Worm (Caenorhabditis elegans): ENCODE data around the gene srj-9.

The srj-9 gene

DNA sequence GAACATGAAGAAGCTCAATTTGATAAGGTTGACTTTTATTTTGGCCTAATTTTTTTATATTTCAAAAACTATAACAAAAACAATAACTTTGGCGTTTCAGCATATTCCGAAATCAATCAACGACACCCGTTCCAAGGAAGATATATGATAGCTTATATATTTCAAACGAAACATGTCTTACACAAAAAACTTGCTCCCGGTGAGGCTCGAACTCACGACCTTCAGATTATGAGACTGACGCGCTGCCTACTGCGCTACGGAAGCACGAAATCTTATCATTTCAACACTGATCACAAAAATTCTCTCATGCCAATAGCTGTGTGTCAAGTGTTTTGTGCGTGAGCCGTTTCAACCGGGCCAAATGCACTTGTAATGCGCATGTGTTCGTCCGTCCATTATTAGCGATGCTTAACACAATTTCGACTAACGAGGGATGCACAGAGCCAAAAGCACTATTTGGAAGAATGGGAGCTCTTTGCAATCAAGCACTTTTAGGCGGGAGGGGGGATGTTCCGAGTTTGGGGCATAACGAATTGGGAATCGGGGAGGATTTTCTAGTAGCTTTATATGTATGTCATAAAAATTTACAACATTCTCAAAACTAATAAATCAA lies 23.5 kb downstream of the srj-9 start:
- peak; percentile 31 for TF ChIP-seq madf-10 (tag; optimal IDR thresholded peaks at IDR 0.05)
- peak; percentile 64 for TF ChIP-seq B0261.1 (tag; optimal IDR thresholded peaks at IDR 0.05)
- no peak for TF ChIP-seq Y53F4B.3 (GFP tag; IDR thresholded peaks at IDR 0.05)
- peak; percentile 84 for TF ChIP-seq tbp1 (GFP tag; optimal IDR thresholded peaks at IDR 0.05)
- no peak for TF ChIP-seq F49E8.2 (tag; optimal IDR thresholded peaks at IDR 0.05; ENCODE audit: insufficient read depth)
- TF ChIP-seq lin-54 (GFP tag; optimal IDR thresholded peaks at IDR 0.05): peak; percentile 9
- no peak for TF ChIP-seq ama-1 (optimal IDR thresholded peaks at IDR 0.05)
- TF ChIP-seq ama-1 (GFP tag; optimal IDR thresholded peaks at IDR 0.05): peak in 1 of 2 experiments; percentile 40
- peak; percentile 10; the same call in 1 of the 2 replicates for TF ChIP-seq hmg-1.2 (GFP tag; IDR thresholded peaks at IDR 0.05)
- TF ChIP-seq snpc-4 (GFP tag; optimal IDR thresholded peaks at IDR 0.05): no peak
- peak in 1 of 4 experiments; percentile 7 for TF ChIP-seq snpc-4 (tag; optimal IDR thresholded peaks at IDR 0.05)
- TF ChIP-seq repo-1 (tag; optimal IDR thresholded peaks at IDR 0.05): no peak
- TF ChIP-seq D2030.7 (GFP tag; IDR thresholded peaks at IDR 0.05): peak; percentile 10; the same call in 1 of the 2 replicates
- TF ChIP-seq rec-8 (tag; optimal IDR thresholded peaks at IDR 0.05): peak; percentile 44 to 65
- no peak for TF ChIP-seq fkh-3 (tag; optimal IDR thresholded peaks at IDR 0.05)
- no peak for TF ChIP-seq tlf-1 (GFP tag; optimal IDR thresholded peaks at IDR 0.05)
- no peak for TF ChIP-seq sptf-2 (GFP tag; optimal IDR thresholded peaks at IDR 0.05)
- TF ChIP-seq atf-7 (tag; optimal IDR thresholded peaks at IDR 0.05): no peak
- TF ChIP-seq mcd-1 (GFP tag; IDR thresholded peaks at IDR 0.05): no peak
- no peak for TF ChIP-seq C06A6.2 (GFP tag; conservative IDR thresholded peaks at IDR 0.05)
- TF ChIP-seq ZK185.1 (tag; optimal IDR thresholded peaks at IDR 0.05; ENCODE audit: poor library complexity, severe bottlenecking): no peak
- no peak for TF ChIP-seq lin-35 (GFP tag; optimal IDR thresholded peaks at IDR 0.05)
- TF ChIP-seq die-1 (tag; optimal IDR thresholded peaks at IDR 0.05): peak; percentile 43
- TF ChIP-seq nhr-90 (tag; optimal IDR thresholded peaks at IDR 0.05): peak; percentile 53
- 0 out of 2 replicates have a peak, but pooled peaks have one; percentile 56 for TF ChIP-seq nfyb-1 (GFP tag; IDR thresholded peaks at IDR 0.05)
- TF ChIP-seq rpc-1 (optimal IDR thresholded peaks at IDR 0.05): peak; percentile 77
- peak; percentile 82 for TF ChIP-seq rpc-1 (tag; optimal IDR thresholded peaks at IDR 0.05)
- no peak for TF ChIP-seq xnd-1 (tag; optimal IDR thresholded peaks at IDR 0.05)
- no peak for TF ChIP-seq bed-1 (GFP tag; IDR thresholded peaks at IDR 0.05)
- no peak for TF ChIP-seq T26A5.8 (tag; optimal IDR thresholded peaks at IDR 0.05)
- TF ChIP-seq ekl-4 (GFP tag; IDR thresholded peaks at IDR 0.05): no peak
- no peak for TF ChIP-seq cebp-2 (GFP tag; IDR thresholded peaks at IDR 0.05)
- peak; percentile 82 for TF ChIP-seq lin-26 (GFP tag; IDR thresholded peaks at IDR 0.05)
- TF ChIP-seq zfh-2 (GFP tag; conservative IDR thresholded peaks at IDR 0.05): no peak
- TF ChIP-seq mxl-1 (tag; optimal IDR thresholded peaks at IDR 0.05): peak; percentile 44
- no peak for TF ChIP-seq somi-1 (GFP tag; optimal IDR thresholded peaks at IDR 0.05)
- TF ChIP-seq nhr-179 (tag; optimal IDR thresholded peaks at IDR 0.05): no peak
- 0 out of 2 replicates have a peak, but pooled peaks have one; percentile 21 for TF ChIP-seq Y56A3A.18 (GFP tag; IDR thresholded peaks at IDR 0.05)
- peak; percentile 37 for TF ChIP-seq snpc-3.4 (tag; optimal IDR thresholded peaks at IDR 0.05)

DNA sequence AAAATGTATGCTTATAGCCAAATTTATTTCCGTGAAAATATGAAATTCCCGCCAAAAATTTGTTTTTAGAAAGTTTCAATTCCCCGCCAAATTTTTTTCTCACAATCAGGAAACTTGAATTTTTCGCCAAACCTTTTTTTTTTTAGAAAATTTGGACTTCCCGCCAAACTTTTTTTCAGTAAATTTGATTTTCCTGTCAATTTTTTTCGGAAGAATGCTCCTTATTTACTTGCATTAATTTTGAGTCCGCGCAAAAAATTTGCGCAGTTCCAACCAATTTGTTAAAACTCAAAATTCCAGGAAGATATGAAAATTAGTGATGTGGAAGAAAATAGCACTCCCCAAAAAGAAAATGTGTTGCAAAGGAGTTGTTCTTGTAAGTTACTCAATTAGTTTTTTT lies 28.2 kb downstream of the srj-9 start, which contains the start of gene slc-28.2:
Gene slc-28.2 (plus strand): TSS at position 301 of the 400 bp plus-strand sequence.
- TF ChIP-seq F49E8.2 (tag; optimal IDR thresholded peaks at IDR 0.05; ENCODE audit: insufficient read depth) (no peak), B0336.3 (GFP tag; IDR thresholded peaks at IDR 0.05) (no peak), aptf-3 (GFP tag; IDR thresholded peaks at IDR 0.05) (no peak), unc-62 (GFP tag; optimal IDR thresholded peaks at IDR 0.05) (no peak), mcd-1 (GFP tag; IDR thresholded peaks at IDR 0.05) (no peak), bed-1 (GFP tag; IDR thresholded peaks at IDR 0.05) (no peak), rcor-1 (GFP tag; IDR thresholded peaks at IDR 0.05) (no peak), lsl-1 (GFP tag; optimal IDR thresholded peaks at IDR 0.05) (no peak), tbx-9 (tag; optimal IDR thresholded peaks at IDR 0.05; ENCODE audit: borderline replicate concordance) (no peak), C17E4.6 (GFP tag; IDR thresholded peaks at IDR 0.05) (no peak), Y56A3A.18 (GFP tag; IDR thresholded peaks at IDR 0.05) (no peak), somi-1 (GFP tag; optimal IDR thresholded peaks at IDR 0.05) (no peak), mel-28 (tag; optimal IDR thresholded peaks at IDR 0.05; ENCODE audit: borderline replicate concordance) (no peak), hmg-20 (GFP tag; IDR thresholded peaks at IDR 0.05) (no peak)

All from whole organism, young adult.